3 fruit fly cellular contexts compared by ENCODE assay signal in genomic region chrX:362073-362674, dm6.
A peak's percentile ranks its signal among the peaks of the same experiment; 100 is the strongest.
TF ChIP-seq lines count a peak whose summit lies in the region.

No protein-coding gene starts in this region.

- TF ChIP-seq CTCF in whole organism, embryonic (GFP tag; optimal IDR thresholded peaks at IDR 0.05; lab: Kevin White, UChicago) = no peak

TF ChIP-seq in whole organism, embryonic, 481 proteins besides CTCF, POLR2A, EP300 and RAD21 (continues in another document):
- no peak for TF ChIP-seq CG9215 (GFP tag; IDR thresholded peaks at IDR 0.05; lab: Robert Waterston, UW)
- TF ChIP-seq her (GFP tag; optimal IDR thresholded peaks at IDR 0.05; lab: Kevin White, UChicago) = no peak
- TF ChIP-seq CG18262 (tag; optimal IDR thresholded peaks at IDR 0.05; lab: Kevin White, UChicago) = peak; percentile 35
- TF ChIP-seq Xrp1 (GFP tag; IDR thresholded peaks at IDR 0.05; lab: Robert Waterston, UW) = peak; percentile 28; the same call in 1 of the 2 replicates
- TF ChIP-seq Med (GFP tag; lab: Kevin White, UChicago) = peak; percentile 68
- no peak for TF ChIP-seq CG34224 (GFP tag; IDR thresholded peaks at IDR 0.05; lab: Robert Waterston, UW; ENCODE audit: partially characterized antibody)
- no peak for TF ChIP-seq Oli (tag; optimal IDR thresholded peaks at IDR 0.05; lab: Kevin White, UChicago)
- no peak for TF ChIP-seq CG12299 (tag; optimal IDR thresholded peaks at IDR 0.05; lab: Kevin White, UChicago)
- peak; percentile 14 for TF ChIP-seq CG6813 (GFP tag; optimal IDR thresholded peaks at IDR 0.05; lab: Kevin White, UChicago)
- TF ChIP-seq CG2875 (GFP tag; optimal IDR thresholded peaks at IDR 0.05; lab: Kevin White, UChicago) = peak; percentile 39
- no peak for TF ChIP-seq D (optimal IDR thresholded peaks at IDR 0.05; lab: Kevin White, UChicago)
- peak; percentile 19 for TF ChIP-seq D (GFP tag; optimal IDR thresholded peaks at IDR 0.05; lab: Kevin White, UChicago)
- TF ChIP-seq CG6654 (GFP tag; optimal IDR thresholded peaks at IDR 0.05; lab: Kevin White, UChicago) = peak; percentile 29
- TF ChIP-seq Doc2 (GFP tag; IDR thresholded peaks at IDR 0.05; lab: Robert Waterston, UW) = no peak
- peak; percentile 60 for TF ChIP-seq ATbp (GFP tag; optimal IDR thresholded peaks at IDR 0.05; lab: Kevin White, UChicago)
- TF ChIP-seq CG31365 (tag; optimal IDR thresholded peaks at IDR 0.05; lab: Kevin White, UChicago) = no peak
- no peak for TF ChIP-seq CG1647 (GFP tag; optimal IDR thresholded peaks at IDR 0.05; lab: Kevin White, UChicago)
- peak in 1 of 2 experiments; percentile 14 for TF ChIP-seq Eip74EF (GFP tag; optimal IDR thresholded peaks at IDR 0.05; lab: Kevin White, UChicago)
- TF ChIP-seq CG31388 (GFP tag; optimal IDR thresholded peaks at IDR 0.05; lab: Kevin White, UChicago) = no peak
- TF ChIP-seq wek (GFP tag; optimal IDR thresholded peaks at IDR 0.05; lab: Kevin White, UChicago) = peak; percentile 42
- 0 out of 3 replicates have a peak, but pooled peaks have one; percentile 48 for TF ChIP-seq zfh1 (GFP tag; IDR thresholded peaks at IDR 0.05; lab: Robert Waterston, UW)
- peak; percentile 23 for TF ChIP-seq CG17359 (tag; optimal IDR thresholded peaks at IDR 0.05; lab: Kevin White, UChicago)
- peak in 1 of 2 experiments; percentile 27 for TF ChIP-seq bsh (GFP tag; optimal IDR thresholded peaks at IDR 0.05; lab: Kevin White, UChicago)
- peak; percentile 32; the same call in 1 of the 3 replicates for TF ChIP-seq ase (GFP tag; IDR thresholded peaks at IDR 0.05; lab: Robert Waterston, UW)
- TF ChIP-seq CG5245 (GFP tag; optimal IDR thresholded peaks at IDR 0.05; lab: Kevin White, UChicago) = no peak
- TF ChIP-seq Sox100B (GFP tag; optimal IDR thresholded peaks at IDR 0.05; lab: Kevin White, UChicago) = peak; percentile 22
- TF ChIP-seq Blimp-1 (GFP tag; optimal IDR thresholded peaks at IDR 0.05; lab: Kevin White, UChicago) = peak; percentile 13
- peak; percentile 21; the same call in 1 of the 2 replicates for TF ChIP-seq CG31441 (GFP tag; IDR thresholded peaks at IDR 0.05; lab: Robert Waterston, UW)
- TF ChIP-seq ewg (GFP tag; optimal IDR thresholded peaks at IDR 0.05; lab: Kevin White, UChicago) = peak; percentile 0
- no peak for TF ChIP-seq zf30C (GFP tag; optimal IDR thresholded peaks at IDR 0.05; lab: Kevin White, UChicago)

TF ChIP-seq in whole organism, prepupa, 60 proteins besides CTCF, POLR2A, EP300 and RAD21:
- no peak for TF ChIP-seq lz (GFP tag; optimal IDR thresholded peaks at IDR 0.05; lab: Kevin White, UChicago)
- TF ChIP-seq CG6163 (GFP tag; IDR thresholded peaks at IDR 0.05; lab: Robert Waterston, UW) = no peak
- TF ChIP-seq svp (GFP tag; lab: Kevin White, UChicago) = peak; percentile 57
- no peak for TF ChIP-seq CG1621 (tag; optimal IDR thresholded peaks at IDR 0.05; lab: Kevin White, UChicago)
- TF ChIP-seq CG8319 (GFP tag; optimal IDR thresholded peaks at IDR 0.05; lab: Kevin White, UChicago) = no peak
- no peak for TF ChIP-seq dac (GFP tag; optimal IDR thresholded peaks at IDR 0.05; lab: Kevin White, UChicago)
- TF ChIP-seq OdsH (GFP tag; optimal IDR thresholded peaks at IDR 0.05; lab: Kevin White, UChicago) = no peak
- TF ChIP-seq CG8632 (GFP tag; optimal IDR thresholded peaks at IDR 0.05; lab: Kevin White, UChicago) = no peak
- no peak for TF ChIP-seq CG3919 (GFP tag; optimal IDR thresholded peaks at IDR 0.05; lab: Kevin White, UChicago)
- TF ChIP-seq Hr39 (GFP tag; optimal IDR thresholded peaks at IDR 0.05; lab: Kevin White, UChicago) = no peak
- no peak for TF ChIP-seq CG10669 (GFP tag; optimal IDR thresholded peaks at IDR 0.05; lab: Kevin White, UChicago)
- TF ChIP-seq Hr38 (GFP tag; optimal IDR thresholded peaks at IDR 0.05; lab: Kevin White, UChicago) = no peak
- TF ChIP-seq CG6792 (GFP tag; optimal IDR thresholded peaks at IDR 0.05; lab: Kevin White, UChicago) = no peak
- TF ChIP-seq dsx (GFP tag; optimal IDR thresholded peaks at IDR 0.05; lab: Kevin White, UChicago; ENCODE audit: poor library complexity, severe bottlenecking) = no peak
- no peak for TF ChIP-seq salr (GFP tag; optimal IDR thresholded peaks at IDR 0.05; lab: Kevin White, UChicago)
- TF ChIP-seq Blimp-1 (GFP tag; optimal IDR thresholded peaks at IDR 0.05; lab: Kevin White, UChicago) = no peak
- TF ChIP-seq CG11294 (GFP tag; IDR thresholded peaks at IDR 0.05; lab: Robert Waterston, UW) = no peak
- TF ChIP-seq CG11902 (GFP tag; optimal IDR thresholded peaks at IDR 0.05; lab: Kevin White, UChicago) = no peak
- peak; percentile 8 for TF ChIP-seq Eip78C (GFP tag; lab: Kevin White, UChicago)
- peak; percentile 42 for TF ChIP-seq fkh (GFP tag; optimal IDR thresholded peaks at IDR 0.05; lab: Kevin White, UChicago)
- TF ChIP-seq CG7368 (GFP tag; optimal IDR thresholded peaks at IDR 0.05; lab: Kevin White, UChicago) = no peak
- no peak for TF ChIP-seq Met (GFP tag; optimal IDR thresholded peaks at IDR 0.05; lab: Kevin White, UChicago)
- TF ChIP-seq Eip75B (GFP tag; optimal IDR thresholded peaks at IDR 0.05; lab: Kevin White, UChicago) = no peak
- TF ChIP-seq CG8119 (GFP tag; IDR thresholded peaks at IDR 0.05; lab: Robert Waterston, UW) = no peak
- no peak for TF ChIP-seq Smox (GFP tag; optimal IDR thresholded peaks at IDR 0.05; lab: Kevin White, UChicago)
- TF ChIP-seq eg (GFP tag; IDR thresholded peaks at IDR 0.05; lab: Robert Waterston, UW) = no peak
- TF ChIP-seq CG9139 (GFP tag; optimal IDR thresholded peaks at IDR 0.05; lab: Kevin White, UChicago) = no peak
- TF ChIP-seq Lpt (GFP tag; optimal IDR thresholded peaks at IDR 0.05; lab: Kevin White, UChicago) = no peak
- TF ChIP-seq esn (GFP tag; optimal IDR thresholded peaks at IDR 0.05; lab: Kevin White, UChicago) = peak; percentile 12
- no peak for TF ChIP-seq acj6 (GFP tag; optimal IDR thresholded peaks at IDR 0.05; lab: Kevin White, UChicago)
TF ChIP-seq in whole organism, prepupa: peak in this region for 4.

TF ChIP-seq in whole organism, wandering third instar larva, 38 proteins besides CTCF, POLR2A, EP300 and RAD21:
- no peak for TF ChIP-seq Vsx2 (GFP tag; optimal IDR thresholded peaks at IDR 0.05; lab: Kevin White, UChicago; ENCODE audit: partially characterized antibody)
- TF ChIP-seq GATAd (GFP tag; optimal IDR thresholded peaks at IDR 0.05; lab: Kevin White, UChicago) = no peak
- peak; percentile 11 for TF ChIP-seq h (GFP tag; optimal IDR thresholded peaks at IDR 0.05; lab: Kevin White, UChicago)
- no peak for TF ChIP-seq ey (GFP tag; optimal IDR thresholded peaks at IDR 0.05; lab: Kevin White, UChicago)
- no peak for TF ChIP-seq N (GFP tag; optimal IDR thresholded peaks at IDR 0.05; lab: Kevin White, UChicago)
- no peak for TF ChIP-seq HLH106 (tag; optimal IDR thresholded peaks at IDR 0.05; lab: Kevin White, UChicago)
- no peak for TF ChIP-seq Dif (GFP tag; optimal IDR thresholded peaks at IDR 0.05; lab: Kevin White, UChicago; ENCODE audit: partially characterized antibody)
- TF ChIP-seq Abd-B (GFP tag; optimal IDR thresholded peaks at IDR 0.05; lab: Kevin White, UChicago) = no peak
- TF ChIP-seq CG32264 (GFP tag; optimal IDR thresholded peaks at IDR 0.05; lab: Kevin White, UChicago) = no peak
- no peak for TF ChIP-seq woc (GFP tag; optimal IDR thresholded peaks at IDR 0.05; lab: Kevin White, UChicago)
- peak; percentile 7 for TF ChIP-seq rgr (GFP tag; optimal IDR thresholded peaks at IDR 0.05; lab: Kevin White, UChicago)
- TF ChIP-seq dsf (GFP tag; optimal IDR thresholded peaks at IDR 0.05; lab: Kevin White, UChicago; ENCODE audit: borderline replicate concordance) = no peak
- no peak for TF ChIP-seq foxo (GFP tag; optimal IDR thresholded peaks at IDR 0.05; lab: Kevin White, UChicago)
- TF ChIP-seq jim (GFP tag; optimal IDR thresholded peaks at IDR 0.05; lab: Kevin White, UChicago) = no peak
- TF ChIP-seq CrebA (GFP tag; optimal IDR thresholded peaks at IDR 0.05; lab: Kevin White, UChicago; ENCODE audit: borderline replicate concordance) = no peak

Comparison
In these comparisons a context has a peak if more than half of its experiments do, and no peak if none do; other contexts are left out.
1. Of the 7 proteins assayed by ChIP-seq in both whole organism, embryonic and whole organism, prepupa: peak only in whole organism, embryonic: Blimp-1 and Sox102F; only in whole organism, prepupa: none; in both: none; in neither: 5.